Worm (Caenorhabditis elegans) whole organism, L4 larva: Measurements from ENCODE around the gene iars-1.

Experiments used
- lin-13 ChIP-seq: fragments of 150-350 bp; optimal IDR thresholded peaks from 2 replicates; lab custom pipeline; 2014; ENCODE audit warnings: missing biosample characterization, missing genetic modification reagents, missing genetic modification characterization
- zag-1 ChIP-seq: fragments of 150-350 bp; optimal IDR thresholded peaks from 2 replicates; lab custom pipeline; 2014; ENCODE audit warnings: missing biosample characterization, missing genetic modification characterization

DNA sequence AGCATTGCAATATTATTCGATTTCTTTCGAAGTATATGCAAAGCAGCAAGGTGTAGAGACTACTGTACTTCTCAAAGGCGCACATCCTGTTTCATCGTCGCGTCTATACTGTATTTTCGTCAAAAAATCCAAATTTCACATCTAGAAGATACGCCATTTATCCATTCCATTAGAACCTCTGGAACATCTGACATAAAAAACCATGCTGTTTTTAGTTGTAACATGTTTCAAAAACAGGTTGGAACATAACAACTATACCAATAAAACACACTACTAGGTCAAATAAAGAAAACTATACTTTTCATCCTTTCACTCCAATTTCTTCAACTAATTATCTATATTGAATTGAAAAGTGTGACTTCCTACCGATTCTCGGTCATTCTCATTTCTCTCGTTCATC is 8.1 kb upstream of the iars-1 start, which contains the start of gene ugt-59:
- TF ChIP-seq lin-13 (GFP tag; lab: Kevin White, UChicago), result no peak
- no peak for TF ChIP-seq zag-1 (tag; lab: Kevin White, UChicago)
